Worm (Caenorhabditis elegans) whole organism, young adult: ENCODE results near the gene rbm-42.

Experiments used
- F22D6.2 ChIP-seq: sonication (generic microtip); optimal IDR thresholded peaks from 2 replicates; lab custom pipeline; 2016; ENCODE audit warnings: mild to moderate bottlenecking, missing genetic modification characterization, missing compliant biosample characterization
- F23B12.7 ChIP-seq: sonication (generic microtip); optimal IDR thresholded peaks from 2 replicates; lab custom pipeline; 2017; ENCODE audit warnings: missing genetic modification characterization, mild to moderate bottlenecking, missing compliant biosample characterization, antibody characterized with exemption, moderate library complexity; ENCODE audit not compliant: insufficient read depth
- Y56A3A.18 ChIP-seq: fragments of 200-800 bp; sonication (Bioruptor generic); IDR thresholded peaks from 2 replicates; pipeline ENCODE4 v1.3.6; 2022; ENCODE audit warnings: missing genetic modification reagents, missing genetic modification characterization, missing compliant biosample characterization
- Y95B8A.8 ChIP-seq: fragments of 200-800 bp; sonication (Bioruptor generic); IDR thresholded peaks from 2 replicates; pipeline ENCODE4 v1.3.6; 2022; ENCODE audit warnings: missing genetic modification reagents, missing genetic modification characterization, missing compliant biosample characterization
- ZK185.1 ChIP-seq: sonication (generic microtip); optimal IDR thresholded peaks from 2 replicates; lab custom pipeline; 2016; ENCODE audit warnings: mild to moderate bottlenecking, missing genetic modification characterization, missing compliant biosample characterization; ENCODE audit not compliant: poor library complexity, severe bottlenecking
- aptf-3 ChIP-seq: fragments of 200-800 bp; sonication (Bioruptor generic); IDR thresholded peaks from 2 replicates; pipeline ENCODE4 v1.3.6; 2022; ENCODE audit warnings: missing genetic modification characterization, missing compliant biosample characterization
- attf-5 ChIP-seq: fragments of 200-800 bp; sonication (Bioruptor generic); optimal IDR thresholded peaks from 2 replicates; lab custom pipeline; 2018; ENCODE audit warnings: mild to moderate bottlenecking, missing genetic modification characterization, missing compliant biosample characterization
- dox-1 ChIP-seq: fragments of 200-800 bp; sonication (Bioruptor generic); IDR thresholded peaks from 2 replicates; pipeline ENCODE4 v1.3.6; 2022; ENCODE audit warnings: missing genetic modification reagents, missing genetic modification characterization, missing compliant biosample characterization
- efl-1 ChIP-seq: fragments of 150-350 bp; optimal IDR thresholded peaks from 2 replicates; lab custom pipeline; 2014; ENCODE audit warnings: missing biosample characterization, missing genetic modification reagents, missing genetic modification characterization
- egl-18 ChIP-seq: fragments of 200-800 bp; sonication (Bioruptor generic); IDR thresholded peaks from 2 replicates; pipeline ENCODE4 v1.3.6; 2022; ENCODE audit warnings: missing genetic modification reagents, missing genetic modification characterization, missing compliant biosample characterization
- egl-44 ChIP-seq: fragments of 200-800 bp; sonication (Bioruptor generic); IDR thresholded peaks from 2 replicates; pipeline ENCODE4 v1.3.6; 2022; ENCODE audit warnings: missing genetic modification reagents, missing genetic modification characterization, missing compliant biosample characterization
- egrh-3 ChIP-seq: fragments of 200-800 bp; sonication (Bioruptor generic); IDR thresholded peaks from 2 replicates; pipeline ENCODE4 v1.3.6; 2022; ENCODE audit warnings: missing genetic modification reagents, missing genetic modification characterization, missing compliant biosample characterization
- ekl-4 ChIP-seq: fragments of 200-800 bp; sonication (Bioruptor generic); IDR thresholded peaks from 2 replicates; pipeline ENCODE4 v1.3.6; 2022; ENCODE audit warnings: missing genetic modification reagents, missing genetic modification characterization, missing compliant biosample characterization
- him-1 ChIP-seq: sonication (generic microtip); optimal IDR thresholded peaks from 2 replicates; lab custom pipeline; 2016; ENCODE audit warnings: missing genotype, missing genetic modification reagents, missing genetic modification characterization, missing compliant biosample characterization
- hmg-1.2 ChIP-seq: fragments of 200-800 bp; sonication (Bioruptor generic); IDR thresholded peaks from 2 replicates; pipeline ENCODE4 v1.3.6; 2022; ENCODE audit warnings: missing genetic modification reagents, missing genetic modification characterization, missing compliant biosample characterization
- hmg-20 ChIP-seq: fragments of 200-800 bp; sonication (Bioruptor generic); IDR thresholded peaks from 2 replicates; pipeline ENCODE4 v1.3.6; 2022; ENCODE audit warnings: missing genetic modification reagents, missing genetic modification characterization, missing compliant biosample characterization
- let-607 ChIP-seq, 2 experiments: fragments of 200-800 bp in 1 of 2; sonication (Bioruptor generic) in 1 of 2; sonication (generic microtip) in 1 of 2; optimal IDR thresholded peaks; 2 replicates each; lab custom pipeline; 2016 to 2018; ENCODE audit warnings: mild to moderate bottlenecking in 2 of 2, missing compliant biosample characterization in 2 of 2, missing genetic modification characterization in 2 of 2, moderate library complexity in 2 of 2, missing genotype in 1 of 2
- lsl-1 ChIP-seq: fragments of 200-800 bp; sonication (Bioruptor generic); optimal IDR thresholded peaks from 2 replicates; lab custom pipeline; 2018; ENCODE audit warnings: mild to moderate bottlenecking, missing genetic modification characterization, moderate library complexity, missing compliant biosample characterization
- madf-6 ChIP-seq: fragments of 200-800 bp; sonication (Bioruptor generic); IDR thresholded peaks from 2 replicates; pipeline ENCODE4 v1.3.6; 2022; ENCODE audit warnings: missing genetic modification reagents, missing genetic modification characterization, missing compliant biosample characterization
- madf-8 ChIP-seq: fragments of 200-800 bp; sonication (Bioruptor generic); conservative IDR thresholded peaks from 2 replicates; pipeline ENCODE4 v1.3.6; 2022; ENCODE audit warnings: missing genetic modification reagents, missing genetic modification characterization, missing compliant biosample characterization
- mcd-1 ChIP-seq: fragments of 200-800 bp; sonication (Bioruptor generic); IDR thresholded peaks from 2 replicates; pipeline ENCODE4 v1.3.6; 2022; ENCODE audit warnings: missing genetic modification reagents, missing genetic modification characterization, missing compliant biosample characterization
- nfya-2 ChIP-seq: fragments of 200-800 bp; sonication (Bioruptor generic); IDR thresholded peaks from 2 replicates; pipeline ENCODE4 v1.3.6; 2022; ENCODE audit warnings: missing genetic modification reagents, missing genetic modification characterization, missing compliant biosample characterization
- nhr-179 ChIP-seq: sonication (generic microtip); optimal IDR thresholded peaks from 2 replicates; lab custom pipeline; 2016; ENCODE audit warnings: mild to moderate bottlenecking, missing genetic modification characterization, missing compliant biosample characterization
- nhr-80 ChIP-seq: sonication (generic microtip); optimal IDR thresholded peaks from 2 replicates; lab custom pipeline; 2016; ENCODE audit warnings: missing genetic modification characterization, missing compliant biosample characterization
- pbrm-1 ChIP-seq: fragments of 200-800 bp; sonication (Bioruptor generic); IDR thresholded peaks from 2 replicates; pipeline ENCODE4 v1.3.6; 2022; ENCODE audit warnings: missing genetic modification reagents, missing genetic modification characterization, missing compliant biosample characterization
- repo-1 ChIP-seq: sonication (generic microtip); optimal IDR thresholded peaks from 2 replicates; lab custom pipeline; 2017; ENCODE audit warnings: mild to moderate bottlenecking, missing genetic modification characterization, missing compliant biosample characterization
- sea-2 ChIP-seq: fragments of 200-800 bp; sonication (Bioruptor generic); IDR thresholded peaks from 2 replicates; pipeline ENCODE4 v1.3.6; 2022; ENCODE audit warnings: missing genetic modification characterization, missing compliant biosample characterization
- snpc-4 ChIP-seq, 5 experiments: fragments of 150-350 bp in 1 of 5; sonication (generic microtip) in 4 of 5; optimal IDR thresholded peaks; 2 replicates each; lab custom pipeline; 2014 to 2018; ENCODE audit warnings: missing genetic modification characterization in 5 of 5, missing biosample characterization in 3 of 5, antibody characterized with exemption in 2 of 5, mild to moderate bottlenecking in 2 of 5, missing compliant biosample characterization in 2 of 5, missing genotype in 2 of 5, moderate library complexity in 2 of 5, missing genetic modification reagents in 1 of 5
- tbp1 ChIP-seq: fragments of 200-800 bp; sonication (Bioruptor generic); optimal IDR thresholded peaks from 2 replicates; lab custom pipeline; 2018; ENCODE audit warnings: mild to moderate bottlenecking, missing genetic modification characterization, missing compliant biosample characterization
- tlf-1 ChIP-seq: fragments of 200-800 bp; sonication (Bioruptor generic); optimal IDR thresholded peaks from 2 replicates; lab custom pipeline; 2018; ENCODE audit warnings: mild to moderate bottlenecking, missing genetic modification characterization, missing compliant biosample characterization
- unc-130 ChIP-seq: sonication (generic microtip); optimal IDR thresholded peaks from 2 replicates; lab custom pipeline; 2016; ENCODE audit warnings: missing genetic modification reagents, missing genetic modification characterization, missing compliant biosample characterization
- zfh-2 ChIP-seq: fragments of 200-800 bp; sonication (Bioruptor generic); conservative IDR thresholded peaks from 2 replicates; pipeline ENCODE4 v1.3.6; 2022; ENCODE audit warnings: missing genetic modification reagents, missing genetic modification characterization, missing compliant biosample characterization
- ztf-18 ChIP-seq: sonication (generic microtip); optimal IDR thresholded peaks from 2 replicates; lab custom pipeline; 2016; ENCODE audit warnings: missing genotype, mild to moderate bottlenecking, missing genetic modification characterization, missing compliant biosample characterization
- ztf-25 ChIP-seq: fragments of 200-800 bp; sonication (Bioruptor generic); IDR thresholded peaks from 2 replicates; pipeline ENCODE4 v1.3.6; 2022; ENCODE audit warnings: missing genetic modification reagents, missing genetic modification characterization, missing compliant biosample characterization

Gene rbm-42

ce11 chrIII:5109401-5109800 is 43.6 kb downstream of the rbm-42 start, which contains the start of gene sax-2:
sax-2 (plus strand) TSS chrIII:5109701.
- no peak for TF ChIP-seq F22D6.2 (tag; lab: Kevin White, UChicago)
- no peak for TF ChIP-seq unc-130 (GFP tag; lab: Kevin White, UChicago)

ce11 chrIII:5108746-5109145 is 44.3 kb downstream of the rbm-42 start:
- TF ChIP-seq aptf-3 (GFP tag; lab: Robert Waterston, UW) = no peak
- TF ChIP-seq sea-2 (GFP tag; lab: Robert Waterston, UW) = no peak
- TF ChIP-seq hmg-1.2 (GFP tag; lab: Robert Waterston, UW) = peak; percentile 79
- TF ChIP-seq ekl-4 (GFP tag; lab: Robert Waterston, UW) = 0 out of 2 replicates have a peak, but pooled peaks have one; percentile 13
- no peak for TF ChIP-seq nfya-2
- TF ChIP-seq madf-6 = peak; percentile 57; the same call in 1 of the 2 replicates
- TF ChIP-seq mcd-1 = peak; percentile 45
- TF ChIP-seq ztf-18 (tag; lab: Kevin White, UChicago) = peak; percentile 30
- TF ChIP-seq ZK185.1 = peak; percentile 47
- no peak for TF ChIP-seq ztf-25 (GFP tag; lab: Robert Waterston, UW)
- peak; percentile 68 for TF ChIP-seq attf-5 (GFP tag; lab: Kevin White, UChicago)
- no peak for TF ChIP-seq tbp1 (GFP tag; lab: Kevin White, UChicago)
- 0 out of 2 replicates have a peak, but pooled peaks have one; percentile 28 for TF ChIP-seq madf-8 (GFP tag; lab: Robert Waterston, UW)
- TF ChIP-seq efl-1 (GFP tag; lab: Kevin White, UChicago) = peak; percentile 23
- no peak for TF ChIP-seq Y56A3A.18 (GFP tag; lab: Robert Waterston, UW)
- TF ChIP-seq nhr-80 = peak; percentile 47
- TF ChIP-seq snpc-4 (GFP tag; optimal IDR thresholded peaks at IDR 0.05; lab: Kevin White, UChicago) = no peak
- peak in 1 of 4 experiments; percentile 42 for TF ChIP-seq snpc-4 (tag; optimal IDR thresholded peaks at IDR 0.05; lab: Kevin White, UChicago)
- TF ChIP-seq nhr-179 (tag; lab: Kevin White, UChicago) = no peak
- no peak for TF ChIP-seq Y95B8A.8 (GFP tag; lab: Robert Waterston, UW)
- no peak for TF ChIP-seq lsl-1 (GFP tag; lab: Kevin White, UChicago)
- no peak for TF ChIP-seq him-1
- no peak for TF ChIP-seq dox-1
- no peak for TF ChIP-seq let-607 (tag; optimal IDR thresholded peaks at IDR 0.05; lab: Kevin White, UChicago)
- TF ChIP-seq tlf-1 (GFP tag; lab: Kevin White, UChicago) = no peak
- peak; percentile 5 for TF ChIP-seq F23B12.7

- TF ChIP-seq egl-18 (GFP tag; lab: Robert Waterston, UW) = no peak
- TF ChIP-seq madf-8 (GFP tag; lab: Robert Waterston, UW) = no peak
- peak; percentile 62; the same call in 1 of the 2 replicates for TF ChIP-seq egrh-3 (GFP tag; lab: Robert Waterston, UW)
- no peak for TF ChIP-seq pbrm-1 (GFP tag; lab: Robert Waterston, UW)
- peak; percentile 83 for TF ChIP-seq zfh-2 (GFP tag; lab: Robert Waterston, UW)
- no peak for TF ChIP-seq egl-44 (GFP tag; lab: Robert Waterston, UW)
These were observed 45.1 kb downstream of the rbm-42 start for ce11 chrIII:5107959-5108358.

ce11 chrIII:5106893-5107471 is 46.0 kb downstream of the rbm-42 start, which contains the start of gene dpy-17:
dpy-17 (plus strand) TSS chrIII:5107330.
- TF ChIP-seq repo-1 (tag; lab: Kevin White, UChicago) (peak; percentile 35), hmg-20 (GFP tag; lab: Robert Waterston, UW) (no peak)
